Fruit fly (Drosophila melanogaster) whole organism, prepupa: ENCODE data around the gene Best2.

Source experiments
- CG10631 ChIP-seq: fragments of 200-800 bp; sonication (Bioruptor generic); optimal IDR thresholded peaks from 2 replicates; lab custom pipeline; 2016; ENCODE audit warnings: missing biosample characterization, missing genetic modification characterization
- CG10669 ChIP-seq: fragments of 200-800 bp; sonication (Bioruptor generic); optimal IDR thresholded peaks from 3 replicates; lab custom pipeline; 2018; ENCODE audit warnings: missing biosample characterization, mild to moderate bottlenecking, missing genetic modification characterization, moderate library complexity
- CG11294 ChIP-seq: fragments of 200-800 bp; sonication (Bioruptor generic); IDR thresholded peaks from 2 replicates; pipeline ENCODE4 v1.3.6; 2022; ENCODE audit warnings: missing biosample characterization, missing genetic modification characterization
- CG11762 ChIP-seq: fragments of 200-800 bp; sonication (Bioruptor generic); optimal IDR thresholded peaks from 3 replicates; lab custom pipeline; 2016; ENCODE audit warnings: missing biosample characterization, missing genetic modification characterization; ENCODE audit not compliant: insufficient read depth
- CG11902 ChIP-seq: fragments of 200-800 bp; sonication (Bioruptor generic); optimal IDR thresholded peaks from 3 replicates; lab custom pipeline; 2016; ENCODE audit warnings: missing biosample characterization, missing genetic modification characterization
- CG15336 ChIP-seq: fragments of 200-800 bp; sonication (Bioruptor generic); IDR thresholded peaks from 2 replicates; pipeline ENCODE4 v1.3.6; 2022; ENCODE audit warnings: missing biosample characterization, missing genetic modification characterization
- CG1621 ChIP-seq: fragments of 200-800 bp; sonication (Bioruptor generic); optimal IDR thresholded peaks from 3 replicates; lab custom pipeline; 2018; ENCODE audit warnings: missing biosample characterization, mild to moderate bottlenecking, missing genetic modification characterization
- CG16779 ChIP-seq: fragments of 200-800 bp; sonication (Bioruptor generic); optimal IDR thresholded peaks from 3 replicates; lab custom pipeline; 2017; ENCODE audit warnings: missing biosample characterization, mild to moderate bottlenecking, missing genetic modification characterization
- CG3032 ChIP-seq: fragments of 200-800 bp; optimal IDR thresholded peaks from 2 replicates; lab custom pipeline; 2019; ENCODE audit warnings: missing biosample characterization, mild to moderate bottlenecking, missing genetic modification characterization, moderate library complexity
- CG31627 ChIP-seq: fragments of 200-800 bp; sonication (Bioruptor generic); optimal IDR thresholded peaks from 3 replicates; lab custom pipeline; 2016; ENCODE audit warnings: missing biosample characterization, missing genetic modification characterization
- CG34406 ChIP-seq: fragments of 200-800 bp; sonication (Bioruptor generic); optimal IDR thresholded peaks from 3 replicates; lab custom pipeline; 2016; ENCODE audit warnings: missing biosample characterization, missing genetic modification characterization
- CG3919 ChIP-seq: fragments of 200-800 bp; sonication (Bioruptor generic); optimal IDR thresholded peaks from 3 replicates; lab custom pipeline; 2016; ENCODE audit warnings: missing biosample characterization, missing genetic modification characterization
- CG4318 ChIP-seq: fragments of 200-800 bp; sonication (Bioruptor generic); optimal IDR thresholded peaks from 3 replicates; lab custom pipeline; 2017; ENCODE audit warnings: missing biosample characterization, mild to moderate bottlenecking, missing genetic modification characterization
- CG6163 ChIP-seq: fragments of 200-800 bp; sonication (Bioruptor generic); IDR thresholded peaks from 3 replicates; pipeline ENCODE4 v1.3.6; 2022; ENCODE audit warnings: missing biosample characterization, missing genetic modification characterization
- CG6276 ChIP-seq: fragments of 200-800 bp; sonication (Bioruptor generic); optimal IDR thresholded peaks from 2 replicates; lab custom pipeline; 2017; ENCODE audit warnings: missing biosample characterization, mild to moderate bottlenecking, missing genetic modification characterization
- CG6792 ChIP-seq: fragments of 200-800 bp; sonication (Bioruptor generic); optimal IDR thresholded peaks from 3 replicates; lab custom pipeline; 2016; ENCODE audit warnings: missing biosample characterization, missing genetic modification characterization
- CG7368 ChIP-seq: fragments of 200-800 bp; sonication (Bioruptor generic); optimal IDR thresholded peaks from 3 replicates; lab custom pipeline; 2016; ENCODE audit warnings: missing biosample characterization, missing genetic modification characterization
- CG8632 ChIP-seq: fragments of 200-800 bp; sonication (Bioruptor generic); optimal IDR thresholded peaks from 3 replicates; lab custom pipeline; 2016; ENCODE audit warnings: missing biosample characterization, missing genetic modification characterization
- Eip75B ChIP-seq: fragments of 200-800 bp; sonication (Bioruptor generic); optimal IDR thresholded peaks from 3 replicates; lab custom pipeline; 2016; ENCODE audit warnings: missing biosample characterization, missing genetic modification characterization
- Eip78C ChIP-seq: fragments of 200-800 bp; sonication (Bioruptor generic); peaks from one replicate; lab custom pipeline; 2016; ENCODE audit warnings: missing biosample characterization, missing genetic modification characterization
- Eip93F ChIP-seq: fragments of 200-800 bp; sonication (Bioruptor generic); optimal IDR thresholded peaks from 2 replicates; lab custom pipeline; 2016; ENCODE audit warnings: missing biosample characterization, mild to moderate bottlenecking, missing genetic modification characterization
- Ets21C ChIP-seq: fragments of 200-800 bp; sonication (Bioruptor generic); optimal IDR thresholded peaks from 3 replicates; lab custom pipeline; 2016; ENCODE audit warnings: missing biosample characterization, missing genetic modification characterization
- Ets96B ChIP-seq: fragments of 200-800 bp; optimal IDR thresholded peaks from 2 replicates; lab custom pipeline; 2019; ENCODE audit warnings: missing biosample characterization, mild to moderate bottlenecking, missing genetic modification characterization, moderate library complexity
- Hr38 ChIP-seq: sonication (Bioruptor generic); optimal IDR thresholded peaks from 2 replicates; lab custom pipeline; 2016; ENCODE audit warnings: missing biosample characterization, missing genetic modification characterization
- Hr39 ChIP-seq: fragments of 200-800 bp; sonication (Bioruptor generic); optimal IDR thresholded peaks from 2 replicates; lab custom pipeline; 2016; ENCODE audit warnings: missing biosample characterization, missing genetic modification characterization
- Hr4 ChIP-seq: fragments of 200-800 bp; sonication (Bioruptor generic); optimal IDR thresholded peaks from 3 replicates; lab custom pipeline; 2016; ENCODE audit warnings: missing biosample characterization, missing genetic modification characterization
- Met ChIP-seq: fragments of 200-800 bp; sonication (Bioruptor generic); optimal IDR thresholded peaks from 3 replicates; lab custom pipeline; 2016; ENCODE audit warnings: missing biosample characterization, missing genetic modification characterization
- Smox ChIP-seq: fragments of 200-800 bp; sonication (Bioruptor generic); optimal IDR thresholded peaks from 3 replicates; lab custom pipeline; 2016; ENCODE audit warnings: missing biosample characterization, missing genetic modification characterization
- Sox15 ChIP-seq: fragments of 200-800 bp; sonication (Bioruptor generic); optimal IDR thresholded peaks from 3 replicates; lab custom pipeline; 2016; ENCODE audit warnings: missing biosample characterization, missing genetic modification characterization
- acj6 ChIP-seq: fragments of 200-800 bp; sonication (Bioruptor generic); optimal IDR thresholded peaks from 3 replicates; lab custom pipeline; 2016; ENCODE audit warnings: missing biosample characterization, missing genetic modification characterization
- dac ChIP-seq: fragments of 200-800 bp; sonication (Bioruptor generic); optimal IDR thresholded peaks from 2 replicates; lab custom pipeline; 2017; ENCODE audit warnings: missing biosample characterization, mild to moderate bottlenecking, missing genetic modification characterization
- fd59A ChIP-seq: fragments of 200-800 bp; sonication (Bioruptor generic); optimal IDR thresholded peaks from 2 replicates; lab custom pipeline; 2017; ENCODE audit warnings: missing biosample characterization, mild to moderate bottlenecking, missing genetic modification characterization, missing genetic modification reagents
- fkh ChIP-seq: fragments of 200-800 bp; sonication (Bioruptor generic); optimal IDR thresholded peaks from 3 replicates; lab custom pipeline; 2017; ENCODE audit warnings: missing biosample characterization, mild to moderate bottlenecking, missing genetic modification characterization, moderate library complexity
- lz ChIP-seq: fragments of 200-800 bp; sonication (Bioruptor generic); optimal IDR thresholded peaks from 3 replicates; lab custom pipeline; 2016; ENCODE audit warnings: missing biosample characterization, missing genetic modification characterization
- spab ChIP-seq: fragments of 200-800 bp; sonication (Bioruptor generic); optimal IDR thresholded peaks from 2 replicates; lab custom pipeline; 2017; ENCODE audit warnings: missing biosample characterization, mild to moderate bottlenecking, missing genetic modification characterization, missing genetic modification reagents
- ss ChIP-seq, 2 experiments: fragments of 200-800 bp; sonication (Bioruptor generic); optimal IDR thresholded peaks; 2 replicates in 1 of 2; 3 replicates in 1 of 2; lab custom pipeline; 2017 to 2018; ENCODE audit warnings: mild to moderate bottlenecking in 2 of 2, missing biosample characterization in 2 of 2, missing genetic modification characterization in 2 of 2, moderate library complexity in 1 of 2
- svp ChIP-seq: fragments of 200-800 bp; sonication (Bioruptor generic); peaks from one replicate; lab custom pipeline; 2016; ENCODE audit warnings: missing biosample characterization, missing genetic modification characterization
- topi ChIP-seq: fragments of 200-800 bp; sonication (Bioruptor generic); optimal IDR thresholded peaks from 3 replicates; lab custom pipeline; 2016; ENCODE audit warnings: missing biosample characterization, missing genetic modification characterization

Best2 gene

dm6 chr3L:6249178-6250078 is 7.0 kb downstream of the Best2 start (continued):
- no peak for TF ChIP-seq CG11902 (GFP tag; lab: Kevin White, UChicago)
- no peak for TF ChIP-seq CG7368 (GFP tag; lab: Kevin White, UChicago)
- no peak for TF ChIP-seq CG11294 (GFP tag; lab: Robert Waterston, UW)
- peak in 1 of 2 experiments; percentile 36 for TF ChIP-seq ss (GFP tag; optimal IDR thresholded peaks at IDR 0.05; lab: Kevin White, UChicago)
- no peak for TF ChIP-seq CG3919 (GFP tag; lab: Kevin White, UChicago)
- no peak for TF ChIP-seq CG11762 (GFP tag; lab: Kevin White, UChicago)
- no peak for TF ChIP-seq Eip93F
- no peak for TF ChIP-seq CG1621 (tag; lab: Kevin White, UChicago)
- peak; percentile 40 for TF ChIP-seq CG31627 (GFP tag; lab: Kevin White, UChicago)
- no peak for TF ChIP-seq CG6792 (GFP tag; lab: Kevin White, UChicago)
- TF ChIP-seq CG8632: no peak
- TF ChIP-seq Ets21C (GFP tag; lab: Kevin White, UChicago): no peak
- peak; percentile 33 for TF ChIP-seq acj6 (GFP tag; lab: Kevin White, UChicago)
- peak; percentile 76 for TF ChIP-seq Eip78C (GFP tag; lab: Kevin White, UChicago)
- peak; percentile 64 for TF ChIP-seq CG6276 (GFP tag; lab: Kevin White, UChicago)
- TF ChIP-seq CG34406: no peak
- no peak for TF ChIP-seq Hr38
- TF ChIP-seq lz: peak; percentile 36
- no peak for TF ChIP-seq CG16779 (tag; lab: Kevin White, UChicago)
- no peak for TF ChIP-seq fd59A (GFP tag; lab: Kevin White, UChicago)
- TF ChIP-seq topi (GFP tag; lab: Kevin White, UChicago): peak; percentile 51
- peak; percentile 67 for TF ChIP-seq Met (GFP tag; lab: Kevin White, UChicago)
- TF ChIP-seq, all 60 proteins: peak for 33

dm6 chr3L:6245646-6246045 is 10.8 kb downstream of the Best2 start, which contains the start of gene Mdr65:
Mdr65 (minus strand) TSS chr3L:6245746.
- no peak for TF ChIP-seq topi (GFP tag; lab: Kevin White, UChicago)
- no peak for TF ChIP-seq Hr39 (GFP tag; lab: Kevin White, UChicago)
- TF ChIP-seq dac (GFP tag; lab: Kevin White, UChicago): no peak
- no peak for TF ChIP-seq CG34406
- no peak for TF ChIP-seq Eip78C (GFP tag; lab: Kevin White, UChicago)
- TF ChIP-seq Hr4: no peak
- no peak for TF ChIP-seq svp
- no peak for TF ChIP-seq CG10669
- no peak for TF ChIP-seq CG10631 (GFP tag; lab: Kevin White, UChicago)
- no peak for TF ChIP-seq CG11762 (GFP tag; lab: Kevin White, UChicago)
- TF ChIP-seq Eip75B (GFP tag; lab: Kevin White, UChicago): no peak
- no peak for TF ChIP-seq CG3032 (tag; lab: Kevin White, UChicago)
- no peak for TF ChIP-seq CG4318
- TF ChIP-seq Sox15: no peak
- TF ChIP-seq spab (GFP tag; lab: Kevin White, UChicago): no peak
- TF ChIP-seq CG15336 (GFP tag; lab: Robert Waterston, UW): no peak
- TF ChIP-seq CG6163 (GFP tag; lab: Robert Waterston, UW): no peak
- TF ChIP-seq Ets96B (tag; lab: Kevin White, UChicago): no peak
- TF ChIP-seq Smox (GFP tag; lab: Kevin White, UChicago): no peak
- TF ChIP-seq lz: no peak

dm6 chr3L:6239968-6240367 is 16.5 kb downstream of the Best2 start, which contains the start of gene CG10226:
CG10226 (minus strand) TSS chr3L:6240068.
- no peak for TF ChIP-seq dac (GFP tag; lab: Kevin White, UChicago)
- TF ChIP-seq topi (GFP tag; lab: Kevin White, UChicago): no peak
- no peak for TF ChIP-seq Sox15
- TF ChIP-seq CG11294 (GFP tag; lab: Robert Waterston, UW): no peak
- no peak for TF ChIP-seq Hr4
- TF ChIP-seq CG11762 (GFP tag; lab: Kevin White, UChicago): no peak
- no peak for TF ChIP-seq CG8632
- TF ChIP-seq fkh: no peak
